Fruit fly (Drosophila melanogaster) Kc167 (cell line): ENCODE data around the gene CG43703.

Experiments used
- Myc ChIP-seq: fragments of >200 bp; optimal IDR thresholded peaks from 2 replicates; lab custom pipeline; 2017; ENCODE audit warnings: missing external identifiers
- Sin3A ChIP-seq: fragments of >200 bp; optimal IDR thresholded peaks from 2 replicates; lab custom pipeline; 2018; ENCODE audit warnings: missing external identifiers
- h ChIP-seq: fragments of >200 bp; optimal IDR thresholded peaks from 3 replicates; lab custom pipeline; 2018; ENCODE audit warnings: missing external identifiers
- insv ChIP-seq: fragments of >200 bp; optimal IDR thresholded peaks from 3 replicates; lab custom pipeline; 2018; ENCODE audit warnings: missing external identifiers
- psq ChIP-seq: fragments of >200 bp; optimal IDR thresholded peaks from 2 replicates; lab custom pipeline; 2017; ENCODE audit warnings: missing external identifiers
- ttk ChIP-seq: sonication (Bioruptor generic); optimal IDR thresholded peaks from 2 replicates; lab custom pipeline; 2017; ENCODE audit warnings: missing external identifiers

The CG43703 gene

dm6 chr2L:3765194-3765593, at the start of gene CG43703:
Gene CG43703, plus strand, starts transcription at chr2L:3765494.
- no peak for TF ChIP-seq insv
- no peak for TF ChIP-seq h (lab: Kevin White, UChicago)
- TF ChIP-seq ttk (lab: Kevin White, UChicago), result no peak
- TF ChIP-seq Sin3A (lab: Kevin White, UChicago), result no peak
- no peak for TF ChIP-seq psq
- no peak for TF ChIP-seq Myc

DNA sequence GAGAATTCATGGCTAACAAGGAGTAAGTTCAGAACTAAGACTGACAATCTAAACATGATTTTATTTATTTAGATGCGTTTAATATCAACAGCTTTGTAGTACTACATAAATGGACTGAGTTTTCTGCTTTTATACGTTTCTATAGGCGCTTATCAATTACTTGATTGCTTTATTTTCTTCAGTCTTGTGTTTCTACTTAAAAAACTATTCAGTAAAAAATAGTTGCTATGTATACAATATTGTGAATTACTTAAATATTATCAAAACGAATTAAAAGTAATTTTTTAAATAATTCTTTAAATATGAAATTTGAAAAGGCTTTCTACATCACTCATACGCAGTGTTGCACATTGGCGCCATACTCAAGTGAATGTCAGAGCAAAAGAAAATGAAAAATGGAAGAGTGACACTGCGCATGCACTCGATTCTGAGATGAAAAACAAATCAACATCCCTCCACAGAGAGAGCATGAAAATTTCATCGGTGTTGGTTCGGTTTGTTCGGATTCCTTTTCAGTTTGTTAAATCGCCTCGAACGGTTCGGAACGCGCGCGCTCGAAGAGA, 47.5 kb upstream of the CG43703 start, which contains the start of the genes lectin-24A and Shaw:
Gene lectin-24A, minus strand, starts transcription at position 101 of the 563 bp plus-strand sequence.
Gene Shaw, plus strand, starts transcription at position 513 of the 563 bp plus-strand sequence.
- TF ChIP-seq Myc (no peak), insv (no peak), ttk (lab: Kevin White, UChicago) (no peak), Sin3A (lab: Kevin White, UChicago) (no peak), psq (no peak), h (lab: Kevin White, UChicago) (no peak)

DNA sequence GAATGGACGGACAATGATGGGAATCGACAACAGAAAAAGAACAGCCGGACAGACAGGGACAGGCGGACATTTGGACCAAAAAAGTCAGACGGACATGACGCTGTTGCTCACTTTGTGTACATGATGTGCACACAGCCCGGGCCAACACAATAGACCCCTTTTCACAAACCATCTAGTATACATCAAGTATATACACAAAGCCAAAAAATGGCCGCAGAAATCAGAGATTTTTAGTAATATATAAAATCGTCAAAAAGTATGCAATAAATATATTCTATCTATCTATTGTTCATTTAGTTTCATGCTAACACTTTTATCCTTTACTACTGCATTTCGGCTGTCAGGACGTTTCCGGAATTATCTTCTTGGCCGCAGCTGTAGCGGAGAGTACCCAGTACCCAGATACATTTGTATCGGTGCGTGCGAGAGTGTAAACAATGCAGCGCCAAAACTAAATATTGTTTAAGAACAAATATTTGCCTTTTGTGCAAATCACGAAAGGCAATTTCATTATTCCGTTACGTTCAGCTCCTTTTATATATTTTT, 45.8 kb upstream of the CG43703 start:
- no peak for TF ChIP-seq ttk (lab: Kevin White, UChicago)
- TF ChIP-seq Sin3A (lab: Kevin White, UChicago), result no peak
- no peak for TF ChIP-seq psq
- TF ChIP-seq insv, result no peak
- TF ChIP-seq Myc, result no peak
- TF ChIP-seq h (lab: Kevin White, UChicago), result no peak

- TF ChIP-seq psq (no peak), h (lab: Kevin White, UChicago) (no peak), insv (no peak), Myc (no peak), ttk (lab: Kevin White, UChicago) (no peak), Sin3A (lab: Kevin White, UChicago) (no peak)
Measured at dm6 chr2L:3729635-3730034, 35.7 kb upstream of the CG43703 start.

DNA sequence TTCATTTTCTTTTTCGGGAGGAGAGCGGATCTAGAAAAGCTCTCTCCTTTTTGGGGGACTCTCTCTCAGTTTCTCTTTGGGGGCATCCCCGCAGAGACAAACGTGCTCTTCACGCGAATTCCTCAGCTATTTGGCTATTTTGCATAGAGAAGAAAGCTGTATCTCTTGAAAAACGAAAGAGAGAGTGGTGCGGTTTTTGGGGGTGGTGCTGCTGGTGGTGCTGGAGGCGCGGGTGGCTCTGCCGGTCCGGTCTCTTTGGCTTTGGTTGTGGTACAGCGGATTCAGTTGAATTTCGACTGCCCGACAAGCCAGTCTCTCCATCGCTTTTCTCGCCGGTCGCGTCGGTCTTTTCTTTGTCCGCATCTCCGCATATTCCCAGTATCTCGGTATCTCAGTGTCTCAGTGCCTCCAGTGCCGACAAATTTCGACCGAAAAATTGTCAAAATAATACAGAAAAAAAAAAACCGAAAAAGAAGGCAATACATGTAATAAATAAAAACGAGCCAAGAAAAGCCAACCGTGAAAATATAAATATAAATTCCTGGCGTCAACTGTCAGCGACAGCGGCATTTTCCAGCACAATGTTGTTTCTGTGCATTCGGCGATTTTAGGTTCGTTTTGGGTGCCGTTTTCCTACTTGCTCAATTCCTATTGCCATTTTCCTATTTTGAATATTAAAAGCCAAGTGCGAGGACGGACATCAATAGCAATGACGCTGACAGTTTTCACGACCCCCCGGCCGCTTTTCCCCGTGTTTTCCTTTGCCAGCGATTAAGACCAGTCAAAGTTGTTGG, 34.9 kb upstream of the CG43703 start, which contains the start of gene CG10019:
Gene CG10019, plus strand, starts transcription at position 285 of the 794 bp plus-strand sequence.
- TF ChIP-seq Myc, result no peak
- no peak for TF ChIP-seq h (lab: Kevin White, UChicago)
- TF ChIP-seq insv, result no peak
- no peak for TF ChIP-seq Sin3A (lab: Kevin White, UChicago)
- TF ChIP-seq ttk (lab: Kevin White, UChicago), result no peak
- no peak for TF ChIP-seq psq

DNA sequence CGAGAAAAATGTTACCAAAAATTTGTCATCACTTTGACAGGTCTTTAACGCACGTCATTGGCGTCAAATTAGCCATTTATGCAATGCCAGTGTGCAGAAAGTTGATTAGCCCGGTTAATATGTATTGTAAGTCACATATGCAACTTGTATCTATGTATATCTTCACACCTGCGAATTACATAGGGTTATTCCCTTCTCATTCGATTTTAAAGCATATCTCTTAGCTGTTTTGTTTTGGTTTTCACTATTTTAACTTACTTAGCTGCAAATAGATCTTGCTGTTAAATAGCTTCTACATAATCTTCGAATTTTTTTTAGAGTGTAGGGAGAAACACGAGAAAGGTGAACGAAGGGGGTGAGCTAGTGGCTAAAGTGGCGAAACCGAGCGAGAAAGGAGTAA, 34.2 kb upstream of the CG43703 start:
- TF ChIP-seq h (lab: Kevin White, UChicago) (no peak), Sin3A (lab: Kevin White, UChicago) (no peak), ttk (lab: Kevin White, UChicago) (no peak), psq (no peak), Myc (no peak), insv (no peak)

dm6 chr2L:3737003-3737662, 28.2 kb upstream of the CG43703 start:
- TF ChIP-seq ttk (lab: Kevin White, UChicago) (no peak), Sin3A (lab: Kevin White, UChicago) (no peak), h (lab: Kevin White, UChicago) (no peak), Myc (no peak), psq (no peak), insv (no peak)

DNA sequence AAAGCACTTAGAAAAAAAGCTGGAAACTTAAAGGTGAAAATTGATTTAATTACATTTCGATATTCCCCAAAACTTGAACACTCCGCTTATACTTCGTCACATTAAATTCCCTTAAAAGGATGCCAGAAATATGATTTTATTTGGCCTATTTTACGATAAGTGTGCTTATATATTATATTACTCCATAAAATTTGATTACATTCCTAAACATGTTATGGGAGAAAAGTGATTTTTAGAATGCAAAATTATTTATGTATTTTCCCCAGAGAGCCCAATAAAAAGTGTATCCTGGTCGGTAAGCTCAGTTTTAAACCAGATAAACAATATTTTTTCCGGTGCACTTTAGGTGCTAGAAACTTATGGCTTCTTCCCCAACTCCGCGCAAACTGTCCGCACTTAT, 27.6 kb upstream of the CG43703 start:
- TF ChIP-seq Sin3A (lab: Kevin White, UChicago), result no peak
- no peak for TF ChIP-seq h (lab: Kevin White, UChicago)
- no peak for TF ChIP-seq psq
- no peak for TF ChIP-seq Myc
- TF ChIP-seq insv, result no peak
- no peak for TF ChIP-seq ttk (lab: Kevin White, UChicago)

dm6 chr2L:3740443-3740842, 24.9 kb upstream of the CG43703 start:
- no peak for TF ChIP-seq ttk (lab: Kevin White, UChicago)
- no peak for TF ChIP-seq h (lab: Kevin White, UChicago)
- TF ChIP-seq psq, result no peak
- TF ChIP-seq Sin3A (lab: Kevin White, UChicago), result no peak
- no peak for TF ChIP-seq insv
- TF ChIP-seq Myc, result no peak

- no peak for TF ChIP-seq h (lab: Kevin White, UChicago)
- no peak for TF ChIP-seq ttk (lab: Kevin White, UChicago)
- no peak for TF ChIP-seq Sin3A (lab: Kevin White, UChicago)
- TF ChIP-seq insv, result no peak
- no peak for TF ChIP-seq Myc
- TF ChIP-seq psq, result no peak
Measured at dm6 chr2L:3748691-3749090, 16.6 kb upstream of the CG43703 start.

- TF ChIP-seq psq, result no peak
- no peak for TF ChIP-seq insv
- no peak for TF ChIP-seq Myc
- no peak for TF ChIP-seq ttk (lab: Kevin White, UChicago)
- TF ChIP-seq h (lab: Kevin White, UChicago), result no peak
- TF ChIP-seq Sin3A (lab: Kevin White, UChicago), result no peak
Measured at dm6 chr2L:3754835-3755547, 10.3 kb upstream of the CG43703 start.
